Fruit fly (Drosophila melanogaster) whole organism, adult: ENCODE results near the gene CG9095.

ENCODE experiments used
- CG11617 ChIP-seq: fragments of 200-800 bp; sonication (Bioruptor generic); optimal IDR thresholded peaks from 2 replicates; lab custom pipeline; 2017; ENCODE audit warnings: mild to moderate bottlenecking, missing biosample characterization, missing genetic modification reagents, missing genetic modification characterization
- CG33017 ChIP-seq: fragments of 200-800 bp; sonication (Bioruptor generic); optimal IDR thresholded peaks from 2 replicates; lab custom pipeline; 2018; ENCODE audit warnings: missing biosample characterization, mild to moderate bottlenecking, missing genetic modification characterization, moderate library complexity
- CG7045 ChIP-seq: fragments of 200-800 bp; sonication (Bioruptor generic); optimal IDR thresholded peaks from 2 replicates; lab custom pipeline; 2017; ENCODE audit warnings: missing biosample characterization, mild to moderate bottlenecking, missing genetic modification characterization
- CG7101 ChIP-seq: fragments of 200-800 bp; sonication (Bioruptor generic); optimal IDR thresholded peaks from 2 replicates; lab custom pipeline; 2018; ENCODE audit warnings: missing biosample characterization, mild to moderate bottlenecking, missing genetic modification characterization, moderate library complexity
- Clk ChIP-seq: fragments of 200-800 bp; sonication (Bioruptor generic); optimal IDR thresholded peaks from 2 replicates; lab custom pipeline; 2017; ENCODE audit warnings: missing biosample characterization, missing genetic modification characterization
- Crg-1 ChIP-seq: fragments of 200-800 bp; sonication (Bioruptor generic); optimal IDR thresholded peaks from 2 replicates; lab custom pipeline; 2016; ENCODE audit warnings: missing biosample characterization, missing genetic modification characterization
- Hr96 ChIP-seq: fragments of 200-800 bp; sonication (Bioruptor generic); optimal IDR thresholded peaks from 2 replicates; lab custom pipeline; 2016; ENCODE audit warnings: missing biosample characterization, missing genetic modification characterization
- bab1 ChIP-seq: fragments of 200-800 bp; sonication (Bioruptor generic); optimal IDR thresholded peaks from 3 replicates; lab custom pipeline; 2019; ENCODE audit warnings: missing biosample characterization, mild to moderate bottlenecking, missing genetic modification characterization, moderate library complexity
- cic ChIP-seq: fragments of 200-800 bp; sonication (Bioruptor generic); optimal IDR thresholded peaks from 2 replicates; lab custom pipeline; 2017; ENCODE audit warnings: missing biosample characterization, mild to moderate bottlenecking, missing genetic modification characterization, moderate library complexity
- ovo ChIP-seq: fragments of 200-800 bp; sonication (Bioruptor generic); optimal IDR thresholded peaks from 2 replicates; lab custom pipeline; 2016; ENCODE audit warnings: missing biosample characterization, missing genetic modification characterization
- pad ChIP-seq: fragments of 200-800 bp; sonication (Bioruptor generic); optimal IDR thresholded peaks from 3 replicates; lab custom pipeline; 2017; ENCODE audit warnings: missing biosample characterization, missing genetic modification characterization, mild to moderate bottlenecking, moderate library complexity, missing genetic modification reagents
- toe ChIP-seq: fragments of 200-800 bp; sonication (Bioruptor generic); optimal IDR thresholded peaks from 2 replicates; lab custom pipeline; 2016; ENCODE audit warnings: missing biosample characterization, missing genetic modification characterization

DNA sequence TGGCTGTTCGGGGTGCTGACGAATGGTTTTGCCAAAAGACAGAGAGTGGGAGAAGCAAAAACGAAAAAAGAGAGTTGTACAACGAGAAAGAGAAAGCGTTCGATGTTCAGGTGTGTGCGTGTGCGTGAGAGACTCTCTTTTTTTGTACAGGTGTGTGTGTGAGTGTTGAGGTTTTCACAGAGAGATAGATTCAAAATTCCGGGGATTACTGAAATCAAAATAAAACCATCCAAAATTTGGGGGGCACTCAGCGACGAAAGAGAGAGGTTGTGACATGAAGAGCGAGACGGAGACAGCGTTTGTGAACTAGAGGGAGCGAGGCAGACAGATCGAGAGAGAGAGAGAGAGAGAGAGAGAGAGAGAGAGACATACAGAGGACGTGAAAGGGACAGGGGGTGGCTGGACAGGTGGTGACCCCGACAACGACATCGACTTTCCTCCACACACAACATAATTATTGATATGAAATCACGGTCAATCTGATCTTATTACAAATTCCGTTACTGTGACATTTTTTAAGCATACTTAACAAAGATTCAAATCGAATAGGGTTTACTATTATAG lies 19.7 kb downstream of the CG9095 start:
- TF ChIP-seq CG33017 (no peak), ovo (no peak), pad (GFP tag; lab: Kevin White, UChicago) (no peak), bab1 (GFP tag; lab: Kevin White, UChicago) (no peak), CG7101 (tag; lab: Kevin White, UChicago) (no peak), toe (no peak), CG11617 (no peak), CG7045 (GFP tag; lab: Kevin White, UChicago) (no peak), Clk (no peak), cic (GFP tag; lab: Kevin White, UChicago) (no peak), Hr96 (GFP tag; lab: Kevin White, UChicago) (no peak), Crg-1 (no peak)
